Worm (Caenorhabditis elegans): ENCODE measurements around the gene T23F2.4.

The T23F2.4 gene

DNA sequence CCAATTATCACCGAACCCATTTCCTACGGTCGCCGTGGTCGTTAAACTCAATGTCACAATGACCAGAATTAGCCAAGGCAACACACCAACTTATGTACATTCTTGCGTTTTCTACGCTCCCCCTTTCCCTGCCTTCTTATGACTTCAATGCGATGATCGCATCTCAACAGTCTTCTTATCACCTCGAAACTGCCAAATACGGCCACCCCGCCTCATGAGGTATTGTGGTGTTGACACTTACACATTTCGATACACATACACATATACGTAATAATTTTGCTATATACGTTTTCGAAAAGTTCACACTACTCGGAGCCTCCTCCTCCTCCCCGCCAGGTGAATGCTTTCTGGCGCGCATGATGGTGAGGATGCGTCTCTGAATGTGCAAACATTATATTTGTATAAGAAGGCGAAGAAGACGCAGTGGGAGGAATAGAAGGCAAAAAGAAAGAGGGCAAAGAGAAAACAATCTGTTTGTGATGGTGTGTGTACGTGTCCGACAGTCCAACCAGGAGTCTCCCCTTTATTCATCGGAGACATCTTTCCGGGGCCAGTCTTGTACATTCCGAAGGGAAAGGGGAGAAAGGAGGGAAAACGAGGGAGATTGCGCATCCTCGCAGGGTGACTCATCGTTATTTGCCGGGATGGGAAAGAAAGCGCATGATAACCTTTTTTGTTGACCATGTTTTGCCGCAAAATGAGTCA is 34.9 kb downstream of the T23F2.4 start:
- TF ChIP-seq him-1 (tag; optimal IDR thresholded peaks at IDR 0.05) (no peak), dao-5 (tag; optimal IDR thresholded peaks at IDR 0.05) (no peak), W03F9.2 (tag; optimal IDR thresholded peaks at IDR 0.05) (no peak)

DNA sequence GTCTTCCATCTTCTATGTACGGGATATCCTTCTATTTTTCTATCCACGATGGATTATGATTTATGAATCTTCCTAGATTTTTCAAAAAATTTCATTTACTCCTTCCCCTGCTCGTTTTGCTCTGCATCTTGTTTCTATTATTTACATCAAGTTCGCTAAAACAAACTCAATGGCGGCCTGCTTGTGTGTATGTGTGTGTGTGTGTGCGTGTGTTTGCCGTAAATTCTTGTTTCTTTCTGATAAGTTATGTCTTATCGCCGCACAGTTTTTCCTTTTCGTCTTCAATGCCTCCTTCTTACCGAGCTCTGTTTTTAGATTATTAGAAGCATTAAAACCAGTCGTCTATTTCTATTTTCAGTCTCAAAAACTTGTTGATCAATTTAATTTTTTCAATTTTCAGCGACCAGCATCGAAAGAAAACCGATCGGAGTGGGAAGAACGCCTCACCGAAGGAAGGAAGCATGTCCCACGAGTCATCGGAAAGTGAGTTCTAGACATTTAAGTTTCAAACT is 35.5 kb downstream of the T23F2.4 start, which contains the start of gene dlg-1:
TSS of gene dlg-1 (plus strand) at position 401 of the 512 bp plus-strand sequence.
- TF ChIP-seq him-1 (tag; optimal IDR thresholded peaks at IDR 0.05) (no peak), dao-5 (tag; optimal IDR thresholded peaks at IDR 0.05) (no peak), W03F9.2 (tag; optimal IDR thresholded peaks at IDR 0.05) (no peak)

DNA sequence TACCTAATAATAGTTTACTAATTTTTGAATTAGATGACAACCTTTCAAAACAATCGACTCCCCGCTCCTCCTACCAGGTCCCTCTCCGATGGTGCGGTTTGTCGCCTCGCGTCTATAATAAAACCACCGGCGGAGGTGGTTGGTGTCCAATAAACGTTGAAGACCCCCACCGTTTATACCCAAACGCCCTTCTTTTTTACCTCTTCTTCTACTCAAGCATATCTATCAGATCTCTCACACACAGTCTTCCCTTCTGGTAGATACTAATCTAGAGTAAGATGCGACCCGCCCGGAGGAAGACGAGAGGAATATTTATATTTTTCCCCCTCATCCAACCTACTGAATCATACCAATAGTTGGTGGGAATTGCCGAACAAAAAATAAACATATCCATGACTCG is 36.0 kb downstream of the T23F2.4 start:
- TF ChIP-seq dao-5 (tag; optimal IDR thresholded peaks at IDR 0.05) (no peak), W03F9.2 (tag; optimal IDR thresholded peaks at IDR 0.05) (no peak), him-1 (tag; optimal IDR thresholded peaks at IDR 0.05) (no peak)

DNA sequence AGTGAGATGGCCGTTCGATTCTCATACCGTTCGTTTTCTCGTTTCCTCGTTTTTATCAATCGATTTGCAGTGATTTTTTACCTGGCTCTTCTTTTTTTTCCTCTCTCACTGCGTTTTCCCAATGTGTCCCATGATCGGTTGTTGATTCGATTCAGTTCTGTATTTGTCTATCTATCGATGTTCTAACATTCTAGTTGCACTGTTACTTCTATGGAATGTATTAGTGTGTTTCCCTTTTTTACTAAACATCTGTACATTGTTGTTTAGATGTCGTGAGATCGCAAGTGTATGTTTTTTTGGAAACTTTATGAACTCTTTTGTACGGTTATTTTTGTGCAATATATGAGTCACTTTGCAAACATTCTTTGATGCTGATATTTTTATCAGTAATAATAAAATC is 37.3 kb downstream of the T23F2.4 start:
- TF ChIP-seq him-1 (tag; optimal IDR thresholded peaks at IDR 0.05) = no peak
- TF ChIP-seq W03F9.2 (tag; optimal IDR thresholded peaks at IDR 0.05) = no peak

DNA sequence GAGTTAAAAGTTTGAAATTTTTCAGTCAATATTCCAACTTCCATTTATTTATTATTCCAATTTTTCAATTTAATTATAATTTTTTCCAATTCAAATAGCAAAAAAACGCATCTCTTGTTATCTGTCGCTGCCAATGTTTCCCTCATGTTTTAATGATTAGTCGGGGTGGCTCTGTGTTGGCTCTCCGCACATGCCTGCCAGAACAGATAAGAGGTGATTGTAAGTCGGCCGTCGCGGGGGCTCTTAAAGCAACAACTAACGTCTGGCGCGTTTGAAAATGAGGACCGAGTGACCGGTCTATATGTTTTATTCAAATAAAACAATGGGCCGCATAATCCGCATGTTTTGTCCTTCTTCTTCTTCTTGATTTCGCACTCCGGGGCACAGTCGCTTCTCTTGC is 38.5 kb downstream of the T23F2.4 start:
- no peak for TF ChIP-seq dao-5 (tag; optimal IDR thresholded peaks at IDR 0.05)
- TF ChIP-seq W03F9.2 (tag; optimal IDR thresholded peaks at IDR 0.05) = no peak
- no peak for TF ChIP-seq him-1 (tag; optimal IDR thresholded peaks at IDR 0.05)

DNA sequence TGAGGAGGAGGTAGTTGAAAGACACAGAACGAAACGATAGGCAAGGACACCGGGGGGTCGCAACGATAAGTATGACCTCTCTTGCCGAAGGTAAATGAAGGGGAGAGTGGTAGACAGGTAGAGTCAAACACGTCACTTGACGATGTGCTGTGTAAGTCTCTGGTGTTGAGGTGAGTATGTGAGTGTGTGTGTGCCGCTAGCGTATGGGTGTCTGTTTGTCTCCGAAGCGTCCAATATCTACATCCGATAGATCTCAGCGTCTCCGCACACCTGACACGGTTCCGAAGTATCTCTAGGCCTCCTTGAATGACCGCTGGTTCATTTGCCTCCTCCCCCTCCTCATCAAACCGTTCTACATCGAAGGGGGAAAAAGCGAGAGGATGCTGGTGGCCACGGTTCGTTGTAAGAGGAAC is 39.7 kb downstream of the T23F2.4 start:
- no peak for TF ChIP-seq him-1 (tag; optimal IDR thresholded peaks at IDR 0.05)
- TF ChIP-seq W03F9.2 (tag; optimal IDR thresholded peaks at IDR 0.05) = no peak
- TF ChIP-seq dao-5 (tag; optimal IDR thresholded peaks at IDR 0.05) = no peak

DNA sequence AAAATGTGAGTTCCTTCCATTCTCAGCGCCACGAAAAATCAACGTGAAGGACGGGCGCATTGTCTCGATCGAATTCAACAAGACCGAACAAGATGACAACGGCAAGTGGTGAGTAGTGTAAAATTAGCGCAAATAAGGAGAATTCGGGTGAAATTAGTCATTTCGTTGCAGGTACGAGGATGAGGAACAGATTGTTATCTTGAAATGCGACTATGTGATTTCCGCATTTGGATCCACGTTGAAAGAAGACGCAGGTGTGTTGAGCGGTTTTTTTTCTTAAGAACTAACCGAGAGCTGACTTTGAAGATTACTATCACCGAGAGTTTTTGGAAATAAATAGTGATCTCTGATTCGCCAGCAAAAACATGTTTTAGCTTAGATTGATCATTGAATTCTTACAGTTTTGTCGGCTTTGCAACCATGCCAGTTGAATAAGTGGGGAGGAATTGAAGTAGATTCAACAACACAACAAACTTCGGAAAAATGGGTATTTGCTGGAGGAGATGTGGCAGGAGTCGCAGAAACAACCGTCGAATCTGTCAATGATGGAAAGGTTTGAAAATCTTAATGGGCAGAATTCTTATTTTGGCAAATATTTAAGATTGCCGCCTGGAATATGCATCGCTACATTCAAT is 44.7 kb downstream of the T23F2.4 start:
- no peak for TF ChIP-seq dao-5 (tag; optimal IDR thresholded peaks at IDR 0.05)
- TF ChIP-seq him-1 (tag; optimal IDR thresholded peaks at IDR 0.05) = no peak
- TF ChIP-seq W03F9.2 (tag; optimal IDR thresholded peaks at IDR 0.05) = no peak

DNA sequence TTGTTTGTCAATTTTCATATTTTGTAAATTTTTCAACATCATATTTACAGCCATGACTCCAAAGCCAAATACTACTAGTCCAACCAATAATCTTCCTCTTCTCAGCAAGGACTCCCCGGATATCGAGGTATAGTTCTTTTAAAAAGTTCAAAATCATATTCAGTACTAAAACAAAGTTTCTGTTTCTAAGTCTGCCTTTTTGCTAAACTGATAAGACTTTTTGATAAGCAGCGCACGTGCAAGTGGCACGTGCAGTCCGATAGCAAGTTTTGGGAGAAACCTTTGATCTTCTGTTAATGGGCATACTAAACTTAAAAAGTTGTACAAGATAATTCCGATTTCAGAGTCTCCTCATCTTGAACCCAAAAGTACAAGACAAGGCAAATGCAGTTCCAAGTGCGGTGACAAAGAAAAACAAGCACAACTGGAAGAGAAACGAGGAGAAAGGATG is 47.0 kb downstream of the T23F2.4 start, which contains the start of gene dpyd-1:
TSS of gene dpyd-1 (plus strand) at position 51 of the 451 bp plus-strand sequence.
- no peak for TF ChIP-seq W03F9.2 (tag; optimal IDR thresholded peaks at IDR 0.05)
- TF ChIP-seq dao-5 (tag; optimal IDR thresholded peaks at IDR 0.05) = no peak
- TF ChIP-seq him-1 (tag; optimal IDR thresholded peaks at IDR 0.05) = no peak

DNA sequence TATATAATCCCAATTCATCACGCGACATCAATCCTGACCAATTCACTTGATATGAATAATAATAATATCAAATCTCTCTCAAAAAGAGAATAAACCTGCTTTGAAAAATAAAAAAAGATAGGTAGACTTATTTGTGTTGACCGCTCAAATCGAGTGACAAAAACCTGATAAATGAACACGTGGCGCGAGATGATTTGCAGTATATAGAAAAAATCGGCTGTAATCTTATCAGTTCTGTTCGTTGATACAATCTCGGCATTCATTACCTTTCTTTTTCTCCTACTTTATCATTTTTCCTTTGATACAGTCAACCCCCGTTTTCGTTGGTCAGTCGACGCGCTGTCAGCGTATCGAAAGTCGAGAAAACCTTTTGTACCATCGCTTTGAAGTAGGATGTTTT is 47.6 kb downstream of the T23F2.4 start:
- TF ChIP-seq W03F9.2 (tag; optimal IDR thresholded peaks at IDR 0.05) = no peak
- TF ChIP-seq him-1 (tag; optimal IDR thresholded peaks at IDR 0.05) = no peak
- no peak for TF ChIP-seq dao-5 (tag; optimal IDR thresholded peaks at IDR 0.05)

DNA sequence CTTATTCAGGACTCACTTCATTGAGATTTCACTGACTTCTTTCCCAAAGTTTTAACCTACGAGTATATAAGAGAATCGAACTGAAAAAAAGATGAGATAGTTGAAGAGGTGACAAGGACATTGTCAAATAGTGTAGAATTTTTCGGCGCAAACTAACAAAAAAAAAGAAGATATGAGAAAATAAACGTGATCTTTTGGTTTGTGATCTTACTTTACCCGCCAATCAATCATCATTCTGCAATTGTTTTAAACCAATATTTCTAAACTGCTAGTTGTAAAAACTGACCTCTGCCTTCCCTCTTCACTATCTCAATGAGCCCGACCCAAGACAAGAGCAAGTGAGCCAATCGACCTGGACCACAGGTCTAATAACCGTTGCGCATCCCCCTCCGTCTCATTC is 48.7 kb downstream of the T23F2.4 start:
- no peak for TF ChIP-seq W03F9.2 (tag; optimal IDR thresholded peaks at IDR 0.05)
- no peak for TF ChIP-seq dao-5 (tag; optimal IDR thresholded peaks at IDR 0.05)
- no peak for TF ChIP-seq him-1 (tag; optimal IDR thresholded peaks at IDR 0.05)

DNA sequence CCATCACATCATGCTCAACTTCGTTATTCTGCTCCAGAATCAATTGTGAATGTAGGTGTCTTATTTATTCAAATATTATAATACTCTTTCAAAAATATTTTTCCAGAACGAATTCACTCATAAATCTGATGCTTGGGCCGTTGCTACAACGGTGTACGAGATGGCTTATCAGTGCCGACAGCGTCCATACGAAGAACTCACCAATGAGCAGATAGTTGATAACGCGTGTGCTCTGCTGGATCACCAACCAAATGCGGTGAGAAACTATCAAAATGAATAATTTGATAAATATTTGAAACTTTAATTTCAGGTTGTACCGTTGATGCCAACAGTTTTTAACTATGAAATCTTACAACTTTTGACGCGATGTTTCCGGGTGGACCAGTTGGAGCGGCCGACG is 49.3 kb downstream of the T23F2.4 start:
- no peak for TF ChIP-seq him-1 (tag; optimal IDR thresholded peaks at IDR 0.05)
- no peak for TF ChIP-seq dao-5 (tag; optimal IDR thresholded peaks at IDR 0.05)
- no peak for TF ChIP-seq W03F9.2 (tag; optimal IDR thresholded peaks at IDR 0.05)

All from whole organism, L4/young adult.